Fruit fly (Drosophila melanogaster) whole organism, embryonic: ENCODE results near the gene ich.

ENCODE experiments used
- Atf-2 ChIP-seq: fragments of 200-800 bp; sonication (Bioruptor generic); optimal IDR thresholded peaks from 2 replicates; lab custom pipeline; 2016; ENCODE audit warnings: missing biosample characterization, missing genetic modification characterization
- BEAF-32 ChIP-seq: fragments of 200-800 bp; sonication (Bioruptor generic); optimal IDR thresholded peaks from 3 replicates; lab custom pipeline; 2017; ENCODE audit warnings: missing biosample characterization, missing genetic modification characterization, mild to moderate bottlenecking, moderate library complexity, missing genetic modification reagents
- BtbVII ChIP-seq: fragments of 200-800 bp; sonication (Bioruptor generic); optimal IDR thresholded peaks from 3 replicates; lab custom pipeline; 2017; ENCODE audit warnings: missing biosample characterization, mild to moderate bottlenecking, missing genetic modification characterization
- Bteb2 ChIP-seq: fragments of 200-800 bp; sonication (Bioruptor generic); optimal IDR thresholded peaks from 2 replicates; lab custom pipeline; 2016; ENCODE audit warnings: missing biosample characterization, missing genetic modification characterization
- CG10147 ChIP-seq: fragments of 200-800 bp; sonication (Bioruptor generic); optimal IDR thresholded peaks from 2 replicates; lab custom pipeline; 2019; ENCODE audit warnings: missing biosample characterization, mild to moderate bottlenecking, missing genetic modification characterization, moderate library complexity
- CG10209 ChIP-seq: fragments of 200-800 bp; sonication (Bioruptor generic); optimal IDR thresholded peaks from 3 replicates; lab custom pipeline; 2017; ENCODE audit warnings: missing biosample characterization, mild to moderate bottlenecking, missing genetic modification characterization, missing genetic modification reagents
- CG10267 ChIP-seq: fragments of 200-800 bp; sonication (Bioruptor generic); optimal IDR thresholded peaks from 2 replicates; lab custom pipeline; 2018; ENCODE audit warnings: missing biosample characterization, mild to moderate bottlenecking, missing genetic modification characterization, moderate library complexity
- CG10979 ChIP-seq: fragments of 200-800 bp; sonication (Bioruptor generic); optimal IDR thresholded peaks from 2 replicates; lab custom pipeline; 2018; ENCODE audit warnings: missing biosample characterization, mild to moderate bottlenecking, missing genetic modification characterization, moderate library complexity
- CG11456 ChIP-seq: fragments of 200-800 bp; sonication (Bioruptor generic); IDR thresholded peaks from 3 replicates; pipeline ENCODE4 v1.3.6; 2022; ENCODE audit warnings: missing biosample characterization, missing genetic modification characterization
- CG12942 ChIP-seq: fragments of 200-800 bp; sonication (Bioruptor generic); optimal IDR thresholded peaks from 3 replicates; lab custom pipeline; 2016; ENCODE audit warnings: missing biosample characterization, missing genetic modification characterization
- CG13287 ChIP-seq: fragments of 200-800 bp; sonication (Bioruptor generic); IDR thresholded peaks from 2 replicates; pipeline ENCODE4 v1.3.6; 2022; ENCODE audit warnings: missing biosample characterization, missing genetic modification characterization; ENCODE audit not compliant: partially characterized antibody
- CG13296 ChIP-seq: fragments of 200-800 bp; sonication (Bioruptor generic); optimal IDR thresholded peaks from 3 replicates; lab custom pipeline; 2018; ENCODE audit warnings: missing biosample characterization, mild to moderate bottlenecking, missing genetic modification characterization
- CG15479 ChIP-seq: fragments of 200-800 bp; sonication (Bioruptor generic); optimal IDR thresholded peaks from 3 replicates; lab custom pipeline; 2019; ENCODE audit warnings: missing biosample characterization, mild to moderate bottlenecking, missing genetic modification characterization, moderate library complexity
- CG15514 ChIP-seq: fragments of 200-800 bp; sonication (Bioruptor generic); optimal IDR thresholded peaks from 3 replicates; lab custom pipeline; 2017; ENCODE audit warnings: missing biosample characterization, missing genetic modification characterization, mild to moderate bottlenecking, moderate library complexity, missing genetic modification reagents
- CG17568 ChIP-seq: fragments of 200-800 bp; sonication (Bioruptor generic); optimal IDR thresholded peaks from 2 replicates; lab custom pipeline; 2018; ENCODE audit warnings: missing biosample characterization, mild to moderate bottlenecking, missing genetic modification characterization, moderate library complexity
- CG17912 ChIP-seq: fragments of 200-800 bp; sonication (Bioruptor generic); optimal IDR thresholded peaks from 2 replicates; lab custom pipeline; 2018; ENCODE audit warnings: missing biosample characterization, mild to moderate bottlenecking, missing genetic modification characterization
- CG2129 ChIP-seq: fragments of 200-800 bp; sonication (Bioruptor generic); IDR thresholded peaks from 2 replicates; pipeline ENCODE4 v1.3.6; 2022; ENCODE audit warnings: missing biosample characterization, missing genetic modification characterization; ENCODE audit not compliant: partially characterized antibody
- CG43689 ChIP-seq: fragments of 200-800 bp; sonication (Bioruptor generic); IDR thresholded peaks from 2 replicates; pipeline ENCODE4 v1.3.6; 2022; ENCODE audit warnings: missing biosample characterization, missing genetic modification characterization
- CG4707 ChIP-seq: fragments of 200-800 bp; sonication (Bioruptor generic); optimal IDR thresholded peaks from 2 replicates; lab custom pipeline; 2018; ENCODE audit warnings: missing biosample characterization, mild to moderate bottlenecking, missing genetic modification characterization, moderate library complexity
- CG5245 ChIP-seq: fragments of 200-800 bp; sonication (Bioruptor generic); optimal IDR thresholded peaks from 3 replicates; lab custom pipeline; 2016; ENCODE audit warnings: missing biosample characterization, missing genetic modification characterization
- CG6791 ChIP-seq: fragments of 200-800 bp; sonication (Bioruptor generic); IDR thresholded peaks from 3 replicates; pipeline ENCODE4 v1.3.6; 2022; ENCODE audit warnings: missing biosample characterization, missing genetic modification characterization; ENCODE audit not compliant: partially characterized antibody
- CG7745 ChIP-seq: fragments of 200-800 bp; sonication (Bioruptor generic); optimal IDR thresholded peaks from 2 replicates; lab custom pipeline; 2018; ENCODE audit warnings: missing biosample characterization, mild to moderate bottlenecking, missing genetic modification characterization, moderate library complexity
- CG8281 ChIP-seq: fragments of 200-800 bp; sonication (Bioruptor generic); optimal IDR thresholded peaks from 2 replicates; lab custom pipeline; 2018; ENCODE audit warnings: missing biosample characterization, mild to moderate bottlenecking, missing genetic modification characterization, moderate library complexity
- CG8290 ChIP-seq, 3 experiments: fragments of 200-800 bp; sonication (Bioruptor generic); optimal IDR thresholded peaks; 2 replicates each; lab custom pipeline; 2016 to 2019; ENCODE audit warnings: missing biosample characterization in 3 of 3, missing genetic modification characterization in 3 of 3, mild to moderate bottlenecking in 2 of 3, moderate library complexity in 1 of 3
- CG8765 ChIP-seq: fragments of 200-800 bp; sonication (Bioruptor generic); IDR thresholded peaks from 2 replicates; pipeline ENCODE4 v1.3.6; 2022; ENCODE audit warnings: missing biosample characterization, missing genetic modification characterization
- CG9437 ChIP-seq: fragments of 200-800 bp; sonication (Bioruptor generic); optimal IDR thresholded peaks from 2 replicates; lab custom pipeline; 2018; ENCODE audit warnings: missing biosample characterization, mild to moderate bottlenecking, missing genetic modification characterization
- Chrac-16 ChIP-seq: fragments of 200-800 bp; sonication (Bioruptor generic); optimal IDR thresholded peaks from 3 replicates; lab custom pipeline; 2016; ENCODE audit warnings: missing biosample characterization, missing genetic modification characterization
- E2f2 ChIP-seq: fragments of 200-800 bp; sonication (Bioruptor generic); IDR thresholded peaks from 2 replicates; pipeline ENCODE4 v1.3.6; 2022; ENCODE audit warnings: missing biosample characterization, missing genetic modification characterization
- ERR ChIP-seq: fragments of 200-800 bp; sonication (Bioruptor generic); optimal IDR thresholded peaks from 2 replicates; lab custom pipeline; 2016; ENCODE audit warnings: missing biosample characterization, missing genetic modification characterization
- Kr ChIP-seq: fragments of 200-800 bp; sonication (Bioruptor generic); optimal IDR thresholded peaks from 2 replicates; lab custom pipeline; 2017; ENCODE audit warnings: missing biosample characterization, mild to moderate bottlenecking, missing genetic modification characterization
- Opbp ChIP-seq: fragments of 200-800 bp; sonication (Bioruptor generic); IDR thresholded peaks from 3 replicates; pipeline ENCODE4 v1.3.6; 2022; ENCODE audit warnings: missing biosample characterization, missing genetic modification characterization; ENCODE audit not compliant: partially characterized antibody
- Sry-β ChIP-seq: fragments of 200-800 bp; sonication (Bioruptor generic); optimal IDR thresholded peaks from 2 replicates; lab custom pipeline; 2018; ENCODE audit warnings: missing biosample characterization, mild to moderate bottlenecking, missing genetic modification characterization, moderate library complexity
- Stat92E ChIP-seq, 3 experiments: fragments of >200 bp in 2 of 3; fragments of 200-800 bp in 1 of 3; sonication (Bioruptor generic) in 1 of 3; optimal IDR thresholded peaks; 2 replicates each; lab custom pipeline; 2017 to 2019; ENCODE audit warnings: missing biosample characterization in 3 of 3, missing genetic modification characterization in 3 of 3, mild to moderate bottlenecking in 1 of 3, moderate library complexity in 1 of 3
- TFAM ChIP-seq: fragments of 200-800 bp; sonication (Bioruptor generic); optimal IDR thresholded peaks from 2 replicates; lab custom pipeline; 2017; ENCODE audit warnings: missing biosample characterization, missing genetic modification characterization, inconsistent platforms
- crc ChIP-seq: fragments of 200-800 bp; sonication (Bioruptor generic); optimal IDR thresholded peaks from 2 replicates; lab custom pipeline; 2016; ENCODE audit warnings: missing biosample characterization, missing genetic modification characterization
- crp ChIP-seq, 2 experiments: fragments of 200-800 bp; sonication (Bioruptor generic); optimal IDR thresholded peaks; 2 replicates in 1 of 2; 3 replicates in 1 of 2; lab custom pipeline; 2017; ENCODE audit warnings: missing biosample characterization in 2 of 2, missing genetic modification characterization in 2 of 2, mild to moderate bottlenecking in 1 of 2, moderate library complexity in 1 of 2
- esg ChIP-seq: fragments of 200-800 bp; sonication (Bioruptor generic); conservative IDR thresholded peaks from 2 replicates; pipeline ENCODE4 v1.3.6; 2022; ENCODE audit warnings: missing biosample characterization, missing genetic modification characterization
- gsb-n ChIP-seq: fragments of 200-800 bp; sonication (Bioruptor generic); optimal IDR thresholded peaks from 3 replicates; lab custom pipeline; 2018; ENCODE audit warnings: missing biosample characterization, mild to moderate bottlenecking, missing genetic modification characterization
- gt ChIP-seq: fragments of 200-800 bp; sonication (Bioruptor generic); IDR thresholded peaks from 2 replicates; pipeline ENCODE4 v1.3.6; 2022; ENCODE audit warnings: missing biosample characterization, missing genetic modification characterization
- lola ChIP-seq, 3 experiments: fragments of >200 bp in 2 of 3; fragments of 200-800 bp in 1 of 3; sonication (Bioruptor generic) in 1 of 3; optimal IDR thresholded peaks; 2 replicates each; lab custom pipeline; 2017 to 2019; ENCODE audit warnings: missing biosample characterization in 3 of 3, missing genetic modification characterization in 3 of 3, mild to moderate bottlenecking in 1 of 3, moderate library complexity in 1 of 3
- mld ChIP-seq: fragments of 200-800 bp; sonication (Bioruptor generic); IDR thresholded peaks from 3 replicates; pipeline ENCODE4 v1.3.6; 2022; ENCODE audit warnings: missing biosample characterization, missing genetic modification characterization; ENCODE audit not compliant: partially characterized antibody
- pb ChIP-seq: fragments of 200-800 bp; sonication (Bioruptor generic); optimal IDR thresholded peaks from 3 replicates; lab custom pipeline; 2016; ENCODE audit warnings: missing biosample characterization, missing genetic modification characterization
- row ChIP-seq: fragments of 200-800 bp; sonication (Bioruptor generic); IDR thresholded peaks from 3 replicates; pipeline ENCODE4 v1.3.6; 2022; ENCODE audit warnings: missing biosample characterization, missing genetic modification characterization
- sqz ChIP-seq: fragments of 200-800 bp; sonication (Bioruptor generic); optimal IDR thresholded peaks from 3 replicates; lab custom pipeline; 2018; ENCODE audit warnings: missing biosample characterization, mild to moderate bottlenecking, missing genetic modification characterization
- tin ChIP-seq: fragments of 200-800 bp; sonication (Bioruptor generic); optimal IDR thresholded peaks from 3 replicates; lab custom pipeline; 2016; ENCODE audit warnings: missing biosample characterization, missing genetic modification characterization
- tio ChIP-seq: fragments of 200-800 bp; sonication (Bioruptor generic); optimal IDR thresholded peaks from 2 replicates; lab custom pipeline; 2017; ENCODE audit warnings: missing biosample characterization, missing genetic modification characterization, inconsistent platforms
- yki ChIP-seq: fragments of >200 bp; optimal IDR thresholded peaks from 3 replicates; lab custom pipeline; 2018

The ich gene

DNA sequence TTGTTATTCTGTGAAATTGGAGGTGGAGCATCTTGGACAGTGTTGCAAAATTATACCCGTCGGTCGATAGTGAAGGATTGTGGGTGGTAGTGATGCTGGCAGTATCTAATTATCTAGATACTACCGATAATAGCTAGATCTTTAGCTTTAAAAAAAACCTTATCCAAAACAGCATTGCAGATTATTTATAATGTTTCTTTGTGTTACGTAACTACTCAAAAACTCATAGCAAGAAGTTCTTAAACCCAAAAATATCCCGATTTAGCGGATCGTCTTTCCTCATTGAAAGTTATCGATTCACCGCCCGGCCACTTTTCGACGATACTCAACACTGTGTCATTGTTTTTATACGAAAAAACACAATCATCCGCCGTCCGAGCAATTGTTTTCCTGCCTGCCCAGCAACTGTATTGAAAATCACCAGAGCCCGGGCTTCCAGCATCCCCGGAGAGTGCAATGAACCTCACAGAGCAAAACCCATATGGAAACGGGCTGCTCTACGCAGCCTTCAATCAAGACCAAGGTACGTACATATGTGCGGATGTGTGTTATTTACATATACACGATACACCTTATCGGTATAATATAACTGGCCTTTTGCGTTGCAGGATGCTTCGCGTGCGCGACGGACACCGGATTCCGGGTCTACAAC, 30.2 kb upstream of the ich start, which contains the start of gene CG11975 (continued):
- TF ChIP-seq Opbp = peak; percentile 55; the same call in 2 of the 3 replicates
- no peak for TF ChIP-seq CG13296 (GFP tag; lab: Kevin White, UChicago)
- TF ChIP-seq CG10979 (tag; lab: Kevin White, UChicago) = peak; percentile 57
- peak; percentile 77 for TF ChIP-seq CG15514
- no peak for TF ChIP-seq tio (GFP tag; lab: Kevin White, UChicago)
- no peak for TF ChIP-seq CG7745
- TF ChIP-seq gsb-n (tag; lab: Kevin White, UChicago) = no peak
- peak; percentile 56 for TF ChIP-seq CG5245 (GFP tag; lab: Kevin White, UChicago)
- TF ChIP-seq CG11456 (GFP tag; lab: Robert Waterston, UW) = peak; percentile 70; the same call in 2 of the 3 replicates
- TF ChIP-seq TFAM (GFP tag; lab: Kevin White, UChicago) = no peak
- no peak for TF ChIP-seq CG17568 (GFP tag; lab: Kevin White, UChicago)
- TF ChIP-seq CG2129 = peak; percentile 50; the same call in 1 of the 2 replicates
- TF ChIP-seq ERR (GFP tag; lab: Kevin White, UChicago) = peak; percentile 37
- TF ChIP-seq pb (GFP tag; lab: Kevin White, UChicago) = peak; percentile 64
- TF ChIP-seq CG13287 (GFP tag; lab: Robert Waterston, UW) = peak; percentile 84
- no peak for TF ChIP-seq Kr
- TF ChIP-seq Bteb2 (GFP tag; lab: Kevin White, UChicago) = peak; percentile 62
- TF ChIP-seq CG10267 (tag; lab: Kevin White, UChicago) = peak; percentile 99
- TF ChIP-seq Atf-2 (GFP tag; lab: Kevin White, UChicago) = peak; percentile 70
- TF ChIP-seq mld (GFP tag; lab: Robert Waterston, UW) = no peak
- TF ChIP-seq CG9437 (GFP tag; lab: Kevin White, UChicago) = peak; percentile 31
- no peak for TF ChIP-seq CG4707 (GFP tag; lab: Kevin White, UChicago)
- peak; percentile 65; the same call in 2 of the 3 replicates for TF ChIP-seq CG6791 (GFP tag; lab: Robert Waterston, UW)
- peak; percentile 28 for TF ChIP-seq BtbVII (GFP tag; lab: Kevin White, UChicago)
- peak; percentile 71 for TF ChIP-seq tin (GFP tag; lab: Kevin White, UChicago)
- TF ChIP-seq Sry-β (GFP tag; lab: Kevin White, UChicago) = peak; percentile 98
- TF ChIP-seq CG43689 (GFP tag; lab: Robert Waterston, UW) = no peak
- TF ChIP-seq CG12942 (GFP tag; lab: Kevin White, UChicago) = peak; percentile 87
- TF ChIP-seq E2f2 (GFP tag; lab: Robert Waterston, UW) = peak; percentile 38; the same call in 1 of the 2 replicates
- TF ChIP-seq CG17912 (GFP tag; lab: Kevin White, UChicago) = no peak
- peak; percentile 17 for TF ChIP-seq esg (GFP tag; lab: Robert Waterston, UW)
- TF ChIP-seq lola (GFP tag; optimal IDR thresholded peaks at IDR 0.05; lab: Kevin White, UChicago) = peak in 1 of 3 experiments; percentile 56
- no peak for TF ChIP-seq sqz
- TF ChIP-seq gt = no peak
- TF ChIP-seq row = peak; percentile 87
- peak; percentile 80 for TF ChIP-seq Chrac-16 (GFP tag; lab: Kevin White, UChicago)
- no peak for TF ChIP-seq CG8281 (tag; lab: Kevin White, UChicago)
- TF ChIP-seq CG10147 (GFP tag; lab: Kevin White, UChicago) = no peak
- TF ChIP-seq Stat92E (GFP tag; optimal IDR thresholded peaks at IDR 0.05; lab: Kevin White, UChicago) = peak in 1 of 3 experiments; percentile 65
- peak; percentile 47 for TF ChIP-seq CG10209 (GFP tag; lab: Kevin White, UChicago)
- no peak for TF ChIP-seq yki
- peak; percentile 84 for TF ChIP-seq BEAF-32 (GFP tag; lab: Kevin White, UChicago)
- TF ChIP-seq crp (GFP tag; optimal IDR thresholded peaks at IDR 0.05; lab: Kevin White, UChicago) = peak in 1 of 2 experiments; percentile 35
- TF ChIP-seq CG15479 (GFP tag; lab: Kevin White, UChicago) = no peak
- TF ChIP-seq CG8290 (GFP tag; optimal IDR thresholded peaks at IDR 0.05; lab: Kevin White, UChicago) = peak; percentile 84
- TF ChIP-seq CG8290 (tag; optimal IDR thresholded peaks at IDR 0.05; lab: Kevin White, UChicago) = peak in 1 of 2 experiments; percentile 2
- TF ChIP-seq CG8765 (GFP tag; lab: Robert Waterston, UW) = peak; percentile 57
- TF ChIP-seq crc (GFP tag; lab: Kevin White, UChicago) = peak; percentile 60
